Worm (Caenorhabditis elegans) whole organism, late embryonic: Measurements from ENCODE around the gene fbxb-98.

Experiments
- C08G9.2 ChIP-seq: sonication (generic microtip); optimal IDR thresholded peaks from 2 replicates; lab custom pipeline; 2016; ENCODE audit warnings: mild to moderate bottlenecking, missing genetic modification characterization, moderate library complexity, missing compliant biosample characterization
- K02D7.2 ChIP-seq: sonication (generic microtip); optimal IDR thresholded peaks from 2 replicates; lab custom pipeline; 2017; ENCODE audit warnings: mild to moderate bottlenecking, missing genetic modification characterization, missing compliant biosample characterization
- K09A11.1 ChIP-seq: sonication (generic microtip); optimal IDR thresholded peaks from 2 replicates; lab custom pipeline; 2017; ENCODE audit warnings: antibody characterized with exemption, mild to moderate bottlenecking, missing genetic modification characterization, missing compliant biosample characterization; ENCODE audit not compliant: insufficient read depth
- T23F11.4 ChIP-seq: fragments of 200-800 bp; sonication (Bioruptor generic); optimal IDR thresholded peaks from 2 replicates; lab custom pipeline; 2018; ENCODE audit warnings: mild to moderate bottlenecking, missing genetic modification characterization, missing compliant biosample characterization
- Y22D7AL.16 ChIP-seq: sonication (generic microtip); optimal IDR thresholded peaks from 2 replicates; lab custom pipeline; 2016; ENCODE audit warnings: missing genetic modification characterization, missing compliant biosample characterization
- ceh-14 ChIP-seq: sonication (generic microtip); optimal IDR thresholded peaks from 2 replicates; lab custom pipeline; 2016; ENCODE audit warnings: missing genotype, missing genetic modification characterization, missing compliant biosample characterization
- ceh-18 ChIP-seq: sonication (generic microtip); optimal IDR thresholded peaks from 2 replicates; lab custom pipeline; 2016; ENCODE audit warnings: missing genetic modification characterization, missing compliant biosample characterization
- ceh-2 ChIP-seq: sonication (generic microtip); optimal IDR thresholded peaks from 2 replicates; lab custom pipeline; 2016; ENCODE audit warnings: missing genotype, missing genetic modification characterization, missing compliant biosample characterization
- ceh-22 ChIP-seq: sonication (generic microtip); optimal IDR thresholded peaks from 2 replicates; lab custom pipeline; 2017; ENCODE audit warnings: missing biosample characterization, missing genetic modification characterization
- ceh-24 ChIP-seq: sonication (generic microtip); optimal IDR thresholded peaks from 2 replicates; lab custom pipeline; 2016; ENCODE audit warnings: mild to moderate bottlenecking, missing genetic modification characterization, missing compliant biosample characterization
- ceh-34 ChIP-seq: sonication (generic microtip); optimal IDR thresholded peaks from 2 replicates; lab custom pipeline; 2016; ENCODE audit warnings: mild to moderate bottlenecking, missing genetic modification characterization, missing compliant biosample characterization
- ceh-6 ChIP-seq: fragments of 200-800 bp; sonication (Bioruptor generic); optimal IDR thresholded peaks from 2 replicates; lab custom pipeline; 2018; ENCODE audit warnings: mild to moderate bottlenecking, missing genetic modification characterization, missing compliant biosample characterization
- dmd-4 ChIP-seq: sonication (generic microtip); optimal IDR thresholded peaks from 2 replicates; lab custom pipeline; 2016; ENCODE audit warnings: borderline replicate concordance, missing genetic modification characterization, missing compliant biosample characterization
- dve-1 ChIP-seq: sonication (generic microtip); optimal IDR thresholded peaks from 2 replicates; lab custom pipeline; 2017; ENCODE audit warnings: antibody characterized with exemption, mild to moderate bottlenecking, missing genetic modification characterization, missing compliant biosample characterization
- elt-2 ChIP-seq: sonication (generic microtip); optimal IDR thresholded peaks from 2 replicates; lab custom pipeline; 2016; ENCODE audit warnings: missing genetic modification reagents, missing genetic modification characterization, missing compliant biosample characterization
- elt-4 ChIP-seq: sonication (generic microtip); optimal IDR thresholded peaks from 2 replicates; lab custom pipeline; 2016; ENCODE audit warnings: missing genetic modification characterization, missing compliant biosample characterization
- ets-4 ChIP-seq: sonication (generic microtip); optimal IDR thresholded peaks from 2 replicates; lab custom pipeline; 2016; ENCODE audit warnings: missing genetic modification characterization, missing compliant biosample characterization
- eyg-1 ChIP-seq: sonication (generic microtip); optimal IDR thresholded peaks from 2 replicates; lab custom pipeline; 2016; ENCODE audit warnings: missing genotype, missing genetic modification characterization, missing compliant biosample characterization
- fax-1 ChIP-seq: sonication (generic microtip); optimal IDR thresholded peaks from 2 replicates; lab custom pipeline; 2016; ENCODE audit warnings: missing genotype, missing genetic modification characterization, missing compliant biosample characterization
- fkh-10 ChIP-seq: fragments of 150-350 bp; optimal IDR thresholded peaks from 2 replicates; lab custom pipeline; 2014; ENCODE audit warnings: missing biosample characterization, missing genetic modification reagents, missing genetic modification characterization
- fkh-6 ChIP-seq: sonication (generic microtip); optimal IDR thresholded peaks from 2 replicates; lab custom pipeline; 2016; ENCODE audit warnings: missing genetic modification characterization, missing compliant biosample characterization
- gmeb-2 ChIP-seq: sonication (generic microtip); optimal IDR thresholded peaks from 2 replicates; lab custom pipeline; 2016; ENCODE audit warnings: missing genetic modification characterization, inconsistent platforms, missing compliant biosample characterization
- hlh-6 ChIP-seq: sonication (generic microtip); optimal IDR thresholded peaks from 2 replicates; lab custom pipeline; 2016; ENCODE audit warnings: missing genotype, missing genetic modification characterization, missing compliant biosample characterization
- hlh-8 ChIP-seq: sonication (generic microtip); optimal IDR thresholded peaks from 2 replicates; lab custom pipeline; 2016; ENCODE audit warnings: missing genotype, missing genetic modification characterization, missing compliant biosample characterization
- lim-6 ChIP-seq: sonication (generic microtip); optimal IDR thresholded peaks from 2 replicates; lab custom pipeline; 2016; ENCODE audit warnings: missing genetic modification characterization, missing compliant biosample characterization
- lin-11 ChIP-seq: fragments of 200-800 bp; sonication (Bioruptor generic); optimal IDR thresholded peaks from 2 replicates; lab custom pipeline; 2018; ENCODE audit warnings: mild to moderate bottlenecking, missing genetic modification characterization, missing compliant biosample characterization
- madf-2 ChIP-seq: sonication (generic microtip); optimal IDR thresholded peaks from 2 replicates; lab custom pipeline; 2017; ENCODE audit warnings: missing genetic modification characterization, missing compliant biosample characterization
- nhr-232 ChIP-seq: sonication (generic microtip); optimal IDR thresholded peaks from 2 replicates; lab custom pipeline; 2016; ENCODE audit warnings: missing genetic modification characterization, missing compliant biosample characterization
- npax-4 ChIP-seq: sonication (generic microtip); optimal IDR thresholded peaks from 2 replicates; lab custom pipeline; 2016; ENCODE audit warnings: missing genetic modification characterization, missing compliant biosample characterization
- odd-2 ChIP-seq: sonication (generic microtip); optimal IDR thresholded peaks from 2 replicates; lab custom pipeline; 2017; ENCODE audit warnings: antibody characterized with exemption, mild to moderate bottlenecking, missing genetic modification characterization, missing compliant biosample characterization
- pax-1 ChIP-seq: fragments of 150-350 bp; optimal IDR thresholded peaks from 2 replicates; lab custom pipeline; 2014; ENCODE audit warnings: missing biosample characterization, missing genetic modification characterization
- pha-2 ChIP-seq: sonication (generic microtip); optimal IDR thresholded peaks from 2 replicates; lab custom pipeline; 2017; ENCODE audit warnings: mild to moderate bottlenecking, missing genetic modification characterization, missing compliant biosample characterization
- pha-4 ChIP-seq: fragments of 150-350 bp; optimal IDR thresholded peaks from 2 replicates; lab custom pipeline; 2018; ENCODE audit warnings: missing biosample characterization, missing genetic modification reagents, missing genetic modification characterization
- pqm-1 ChIP-seq: sonication (generic microtip); optimal IDR thresholded peaks from 2 replicates; lab custom pipeline; 2016; ENCODE audit warnings: missing genetic modification characterization, missing compliant biosample characterization
- pros-1 ChIP-seq: fragments of 150-350 bp; optimal IDR thresholded peaks from 2 replicates; lab custom pipeline; 2014; ENCODE audit warnings: missing biosample characterization, missing genetic modification reagents, missing genetic modification characterization
- ref-2 ChIP-seq: sonication (generic microtip); optimal IDR thresholded peaks from 2 replicates; lab custom pipeline; 2016; ENCODE audit warnings: missing genetic modification characterization, missing compliant biosample characterization
- rnt-1 ChIP-seq: sonication (generic microtip); optimal IDR thresholded peaks from 2 replicates; lab custom pipeline; 2016; ENCODE audit warnings: missing genetic modification characterization, missing compliant biosample characterization
- syd-9 ChIP-seq: sonication (generic microtip); optimal IDR thresholded peaks from 2 replicates; lab custom pipeline; 2016; ENCODE audit warnings: mild to moderate bottlenecking, missing genetic modification characterization, moderate library complexity, missing compliant biosample characterization
- tbx-7 ChIP-seq: sonication (generic microtip); optimal IDR thresholded peaks from 2 replicates; lab custom pipeline; 2016; ENCODE audit warnings: missing genotype, missing genetic modification characterization, missing compliant biosample characterization
- unc-42 ChIP-seq: sonication (generic microtip); optimal IDR thresholded peaks from 2 replicates; lab custom pipeline; 2016; ENCODE audit warnings: missing genotype, missing genetic modification characterization, missing compliant biosample characterization
- unc-55 ChIP-seq: sonication (generic microtip); optimal IDR thresholded peaks from 2 replicates; lab custom pipeline; 2017; ENCODE audit warnings: missing biosample characterization, missing genetic modification reagents, missing genetic modification characterization
- zip-5 ChIP-seq: sonication (generic microtip); optimal IDR thresholded peaks from 2 replicates; lab custom pipeline; 2016; ENCODE audit warnings: missing genetic modification characterization, missing compliant biosample characterization
- ztf-16 ChIP-seq: sonication (generic microtip); optimal IDR thresholded peaks from 2 replicates; lab custom pipeline; 2017; ENCODE audit warnings: missing genetic modification characterization, missing compliant biosample characterization

fbxb-98 gene

DNA sequence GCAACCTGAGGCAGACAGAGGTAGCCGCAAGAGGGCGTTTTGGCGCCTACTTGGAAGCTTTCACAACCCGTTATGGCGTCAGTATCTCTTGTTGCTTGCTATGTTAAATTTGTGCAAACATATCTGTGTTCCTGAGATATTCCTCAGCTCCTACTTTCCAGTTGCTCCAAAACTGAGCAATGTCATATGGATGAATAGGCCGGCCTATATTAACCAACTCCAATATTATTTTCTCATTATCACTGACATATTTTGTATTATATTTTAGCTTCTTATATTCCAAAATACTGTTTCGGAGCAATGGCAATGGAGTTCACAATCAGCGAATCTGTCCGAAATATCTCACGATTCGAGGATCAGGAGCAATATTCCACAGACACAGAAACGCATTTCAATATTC lies 13.2 kb downstream of the fbxb-98 start, which contains the start of gene math-13:
TSS of gene math-13 (plus strand) at position 301 of the 400 bp plus-strand sequence.
- TF ChIP-seq pros-1 (tag; lab: Kevin White, UChicago), result no peak
- no peak for TF ChIP-seq T23F11.4
- TF ChIP-seq odd-2 (tag; lab: Kevin White, UChicago), result no peak
- no peak for TF ChIP-seq nhr-232 (tag; lab: Kevin White, UChicago)
- TF ChIP-seq ceh-2 (tag; lab: Kevin White, UChicago), result no peak
- TF ChIP-seq Y22D7AL.16 (tag; lab: Kevin White, UChicago), result no peak
- no peak for TF ChIP-seq madf-2 (tag; lab: Kevin White, UChicago)
- no peak for TF ChIP-seq ceh-34 (tag; lab: Kevin White, UChicago)
- TF ChIP-seq dve-1 (tag; lab: Kevin White, UChicago), result no peak
- no peak for TF ChIP-seq K02D7.2 (tag; lab: Kevin White, UChicago)
- no peak for TF ChIP-seq ztf-16
- TF ChIP-seq hlh-6 (tag; lab: Kevin White, UChicago), result no peak
- no peak for TF ChIP-seq ceh-6 (GFP tag; lab: Kevin White, UChicago)
- TF ChIP-seq ets-4 (tag; lab: Kevin White, UChicago), result no peak
- TF ChIP-seq fax-1 (tag; lab: Kevin White, UChicago), result no peak
- no peak for TF ChIP-seq lim-6 (tag; lab: Kevin White, UChicago)
- TF ChIP-seq unc-42 (tag; lab: Kevin White, UChicago), result no peak
- TF ChIP-seq dmd-4 (tag; lab: Kevin White, UChicago), result no peak

DNA sequence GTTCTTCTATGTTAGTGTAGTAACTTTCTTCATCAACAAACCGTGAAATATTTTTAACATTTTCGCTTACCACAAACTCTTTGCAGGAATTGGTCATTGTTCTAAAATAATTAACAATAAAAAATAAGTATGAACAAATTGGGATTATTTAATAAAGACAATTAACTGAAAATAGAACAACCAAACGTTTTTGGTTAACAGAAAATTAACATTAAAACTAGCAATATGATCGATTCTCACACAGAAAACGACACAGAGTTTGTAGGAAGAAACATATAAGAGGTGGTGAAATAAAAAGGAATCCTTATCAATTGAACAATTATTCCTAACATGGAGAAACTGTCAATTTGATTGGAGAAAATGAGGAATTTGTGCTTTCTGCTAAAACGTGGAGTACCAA lies 16.2 kb downstream of the fbxb-98 start, which contains the start of gene math-16:
TSS of gene math-16 (minus strand) at position 101 of the 400 bp plus-strand sequence.
- no peak for TF ChIP-seq ceh-22 (tag; lab: Kevin White, UChicago)
- TF ChIP-seq ceh-34 (tag; lab: Kevin White, UChicago), result no peak
- TF ChIP-seq lin-11 (tag; lab: Kevin White, UChicago), result no peak
- TF ChIP-seq gmeb-2 (tag; lab: Kevin White, UChicago), result no peak
- TF ChIP-seq ref-2, result no peak
- no peak for TF ChIP-seq fkh-6 (tag; lab: Kevin White, UChicago)
- TF ChIP-seq fax-1 (tag; lab: Kevin White, UChicago), result no peak
- no peak for TF ChIP-seq syd-9 (tag; lab: Kevin White, UChicago)
- TF ChIP-seq pros-1 (tag; lab: Kevin White, UChicago), result no peak
- TF ChIP-seq eyg-1 (tag; lab: Kevin White, UChicago), result no peak
- no peak for TF ChIP-seq hlh-6 (tag; lab: Kevin White, UChicago)
- no peak for TF ChIP-seq tbx-7
- TF ChIP-seq zip-5, result no peak
- no peak for TF ChIP-seq C08G9.2
- TF ChIP-seq ceh-2 (tag; lab: Kevin White, UChicago), result no peak
- no peak for TF ChIP-seq pax-1
- TF ChIP-seq fkh-10 (GFP tag; lab: Kevin White, UChicago), result no peak

DNA sequence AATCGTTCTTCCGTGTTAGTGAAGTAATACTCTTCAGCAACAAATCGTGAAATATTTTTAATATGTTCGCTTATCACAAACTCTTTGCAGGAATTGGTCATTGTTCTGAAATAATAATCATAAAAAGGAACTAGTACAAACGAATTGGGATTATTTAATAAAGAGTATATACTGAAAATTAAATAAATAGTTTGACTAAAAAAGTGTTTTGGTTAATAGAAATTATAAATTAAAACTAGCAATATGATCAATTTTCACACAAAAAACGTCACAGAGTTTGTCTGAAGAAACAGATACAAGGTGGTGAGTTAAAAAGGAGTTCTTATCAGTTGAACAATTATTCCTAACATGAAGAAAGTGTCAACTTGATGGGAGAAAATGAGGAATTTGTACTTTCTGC lies 20.3 kb downstream of the fbxb-98 start, which contains the start of gene math-5:
TSS of gene math-5 (minus strand) at position 101 of the 400 bp plus-strand sequence.
- TF ChIP-seq ceh-14 (tag; lab: Kevin White, UChicago), result no peak
- no peak for TF ChIP-seq nhr-232 (tag; lab: Kevin White, UChicago)
- no peak for TF ChIP-seq K02D7.2 (tag; lab: Kevin White, UChicago)
- no peak for TF ChIP-seq elt-2 (tag; lab: Kevin White, UChicago)
- TF ChIP-seq unc-55, result no peak
- no peak for TF ChIP-seq pha-2 (tag; lab: Kevin White, UChicago)
- TF ChIP-seq ceh-24, result no peak
- TF ChIP-seq syd-9 (tag; lab: Kevin White, UChicago), result no peak
- TF ChIP-seq rnt-1, result no peak
- TF ChIP-seq elt-4, result no peak
- no peak for TF ChIP-seq npax-4 (tag; lab: Kevin White, UChicago)
- no peak for TF ChIP-seq pha-4
- TF ChIP-seq K09A11.1 (tag; lab: Kevin White, UChicago), result no peak
- no peak for TF ChIP-seq ceh-18 (tag; lab: Kevin White, UChicago)
- TF ChIP-seq hlh-8 (tag; lab: Kevin White, UChicago), result no peak
- TF ChIP-seq pros-1 (tag; lab: Kevin White, UChicago), result no peak
- TF ChIP-seq ref-2, result no peak
- no peak for TF ChIP-seq ceh-34 (tag; lab: Kevin White, UChicago)
- no peak for TF ChIP-seq pqm-1
